Worm (Caenorhabditis elegans) whole organism, midembryonic: ENCODE results near the gene immp-1.
"Not testable (repeated sequence)": the region's sequence is repeated elsewhere in the genome, so short reads cannot be mapped to it uniquely, and the experiment has no call there.

Experiments
- T22C8.4 ChIP-seq: fragments of 200-800 bp; sonication (Bioruptor generic); IDR thresholded peaks from 2 replicates; pipeline ENCODE4 v1.3.6; 2022; ENCODE audit warnings: missing genetic modification characterization, missing compliant biosample characterization
- klf-2 ChIP-seq: fragments of 200-800 bp; sonication (Bioruptor generic); conservative IDR thresholded peaks from 2 replicates; pipeline ENCODE4 v1.3.6; 2022; ENCODE audit warnings: missing genetic modification reagents, missing genetic modification characterization, missing compliant biosample characterization
- ztf-29 ChIP-seq: fragments of 200-800 bp; sonication (Bioruptor generic); IDR thresholded peaks from 2 replicates; pipeline ENCODE4 v1.3.6; 2022; ENCODE audit warnings: missing genetic modification reagents, missing genetic modification characterization, missing compliant biosample characterization

ce11 chrIII:11787376-11787775 is 12.6 kb downstream of the immp-1 start, which contains the start of gene C24H11.1:
- TF ChIP-seq klf-2; T22C8.4; ztf-29 (GFP tag; lab: Robert Waterston, UW): not testable (repeated sequence)
